Fruit fly (Drosophila melanogaster): ENCODE data around the gene CG7142.
A peak's percentile ranks its signal among the peaks of the same experiment; 100 is the strongest.

CG7142 gene

DNA sequence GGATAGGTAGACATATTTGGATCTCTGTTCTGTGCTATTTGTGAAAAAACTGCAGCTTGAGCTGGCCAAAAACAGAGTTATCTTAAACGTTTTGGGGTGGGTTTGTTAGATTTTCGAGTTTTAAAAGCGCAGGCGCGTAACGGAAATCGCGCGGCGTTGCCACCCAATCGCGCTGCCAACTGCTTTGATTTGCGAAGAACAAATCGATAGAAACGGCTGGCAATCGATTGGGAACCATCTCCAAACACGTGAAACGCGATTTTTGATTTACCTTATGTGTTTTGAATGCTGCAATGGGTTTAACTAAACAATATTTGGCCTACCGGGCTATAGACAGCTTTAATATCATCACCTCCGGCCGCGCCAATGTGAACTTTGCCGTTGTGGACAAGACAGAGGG lies 4.1 kb upstream of the CG7142 start, which contains the start of the genes CG14312 and CG8064 (continued):
- TF ChIP-seq cwo (GFP tag; optimal IDR thresholded peaks at IDR 0.05) (peak; percentile 91), Sox100B (GFP tag; optimal IDR thresholded peaks at IDR 0.05) (no peak), CG10979 (tag; optimal IDR thresholded peaks at IDR 0.05) (no peak), CG14710 (tag; optimal IDR thresholded peaks at IDR 0.05) (peak; percentile 32), eve (GFP tag; optimal IDR thresholded peaks at IDR 0.05) (no peak), CG10147 (GFP tag; optimal IDR thresholded peaks at IDR 0.05) (no peak), wek (GFP tag; optimal IDR thresholded peaks at IDR 0.05) (no peak), fd102C (GFP tag; optimal IDR thresholded peaks at IDR 0.05) (no peak), sd (tag; optimal IDR thresholded peaks at IDR 0.05) (no peak), yki (optimal IDR thresholded peaks at IDR 0.05) (no peak), Dbx (GFP tag; IDR thresholded peaks at IDR 0.05) (peak; percentile 8; the same call in 1 of the 3 replicates), sima (GFP tag; optimal IDR thresholded peaks at IDR 0.05) (no peak), E2f1 (GFP tag; IDR thresholded peaks at IDR 0.05) (no peak), sna (GFP tag; IDR thresholded peaks at IDR 0.05; ENCODE audit: partially characterized antibody) (peak; percentile 52; the same call in 1 of the 2 replicates), ase (GFP tag; IDR thresholded peaks at IDR 0.05) (no peak), CG4424 (GFP tag; optimal IDR thresholded peaks at IDR 0.05) (no peak), Neu2 (GFP tag; optimal IDR thresholded peaks at IDR 0.05; ENCODE audit: borderline replicate concordance) (no peak), NC2β (GFP tag; optimal IDR thresholded peaks at IDR 0.05) (peak; percentile 31), ATbp (GFP tag; optimal IDR thresholded peaks at IDR 0.05) (no peak), CG13624 (GFP tag; optimal IDR thresholded peaks at IDR 0.05) (no peak), ac (GFP tag; optimal IDR thresholded peaks at IDR 0.05) (no peak), CG15073 (GFP tag; optimal IDR thresholded peaks at IDR 0.05) (no peak), trh (GFP tag; optimal IDR thresholded peaks at IDR 0.05) (no peak), CG30403 (GFP tag; optimal IDR thresholded peaks at IDR 0.05) (no peak), CG14667 (GFP tag; IDR thresholded peaks at IDR 0.05) (no peak), Oli (tag; optimal IDR thresholded peaks at IDR 0.05) (no peak), Bgb (GFP tag; IDR thresholded peaks at IDR 0.05; ENCODE audit: partially characterized antibody) (peak; percentile 76), sisA (GFP tag; IDR thresholded peaks at IDR 0.05) (no peak), Antp (GFP tag; optimal IDR thresholded peaks at IDR 0.05) (no peak), CG31388 (GFP tag; optimal IDR thresholded peaks at IDR 0.05) (no peak), grn (GFP tag; optimal IDR thresholded peaks at IDR 0.05) (no peak), CG14050 (GFP tag; IDR thresholded peaks at IDR 0.05) (no peak), wdn (GFP tag; IDR thresholded peaks at IDR 0.05) (no peak), rib (GFP tag; IDR thresholded peaks at IDR 0.05) (no peak), CG13287 (GFP tag; IDR thresholded peaks at IDR 0.05; ENCODE audit: partially characterized antibody) (peak; percentile 81), CG14860 (GFP tag; IDR thresholded peaks at IDR 0.05; ENCODE audit: partially characterized antibody) (0 out of 3 replicates have a peak, but pooled peaks have one; percentile 10), mirr (GFP tag; optimal IDR thresholded peaks at IDR 0.05) (no peak), gem (tag; optimal IDR thresholded peaks at IDR 0.05) (no peak), CG14965 (GFP tag; optimal IDR thresholded peaks at IDR 0.05; ENCODE audit: borderline replicate concordance) (no peak), Xbp1 (GFP tag; optimal IDR thresholded peaks at IDR 0.05) (no peak), luna (GFP tag; optimal IDR thresholded peaks at IDR 0.05) (no peak), ems (GFP tag; optimal IDR thresholded peaks at IDR 0.05) (no peak), CG5180 (GFP tag; optimal IDR thresholded peaks at IDR 0.05) (no peak), CG4854 (GFP tag; optimal IDR thresholded peaks at IDR 0.05) (no peak), CG11504 (tag; optimal IDR thresholded peaks at IDR 0.05) (no peak), Gsc (GFP tag; IDR thresholded peaks at IDR 0.05) (no peak), CG2129 (GFP tag; IDR thresholded peaks at IDR 0.05; ENCODE audit: partially characterized antibody) (no peak; the same call in 1 of the 2 replicates), vfl (GFP tag; optimal IDR thresholded peaks at IDR 0.05) (no peak), Scr (GFP tag; IDR thresholded peaks at IDR 0.05; ENCODE audit: partially characterized antibody) (peak; percentile 64), nmo (GFP tag; optimal IDR thresholded peaks at IDR 0.05) (peak; percentile 30), dysf (GFP tag; IDR thresholded peaks at IDR 0.05) (no peak)
